Worm (Caenorhabditis elegans): ENCODE measurements around the gene EGAP1.5.

EGAP1.5 gene

DNA sequence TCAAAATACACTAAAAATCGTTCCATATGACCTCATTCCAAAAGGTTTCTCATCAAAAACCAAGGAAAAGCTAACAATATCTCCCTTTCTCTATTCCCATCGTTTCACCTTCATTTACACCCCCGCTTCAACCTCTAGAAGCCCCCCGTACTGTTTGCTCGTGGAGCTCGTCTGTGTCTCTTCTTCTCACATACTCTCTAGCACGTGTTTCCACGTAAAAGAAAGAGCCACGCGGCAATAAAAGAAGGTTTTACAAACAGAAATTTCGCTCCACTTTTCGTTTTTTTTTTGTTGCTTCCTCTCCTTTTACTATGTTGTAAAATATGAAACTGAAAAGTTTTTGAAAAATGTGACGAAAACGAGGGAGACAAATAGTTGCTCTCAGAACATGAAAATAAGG lies 38.6 kb upstream of the EGAP1.5 start:
- no peak for TF ChIP-seq hnd-1 (tag; optimal IDR thresholded peaks at IDR 0.05)
- no peak for TF ChIP-seq ceh-36 (tag; optimal IDR thresholded peaks at IDR 0.05)
- TF ChIP-seq F13C5.2 (tag; optimal IDR thresholded peaks at IDR 0.05): no peak
- TF ChIP-seq ama-1 (optimal IDR thresholded peaks at IDR 0.05): no peak
- TF ChIP-seq flt-1 (GFP tag; IDR thresholded peaks at IDR 0.05): no peak
- no peak for TF ChIP-seq ceh-13 (GFP tag; optimal IDR thresholded peaks at IDR 0.05)
- TF ChIP-seq pes-1 (GFP tag; IDR thresholded peaks at IDR 0.05): no peak
- no peak for TF ChIP-seq tbx-37 (GFP tag; conservative IDR thresholded peaks at IDR 0.05)
- no peak for TF ChIP-seq hmbx-1 (tag; optimal IDR thresholded peaks at IDR 0.05)
- no peak for TF ChIP-seq B0310.2 (tag; optimal IDR thresholded peaks at IDR 0.05)
- no peak for TF ChIP-seq ets-7 (tag; optimal IDR thresholded peaks at IDR 0.05)
- no peak for TF ChIP-seq scrt-1 (GFP tag; IDR thresholded peaks at IDR 0.05)
- no peak for TF ChIP-seq tbx-11 (GFP tag; IDR thresholded peaks at IDR 0.05)
- TF ChIP-seq sea-1 (GFP tag; conservative IDR thresholded peaks at IDR 0.05): no peak
- TF ChIP-seq tra-4 (tag; optimal IDR thresholded peaks at IDR 0.05): no peak
- TF ChIP-seq aly-1 (tag; optimal IDR thresholded peaks at IDR 0.05): no peak

DNA sequence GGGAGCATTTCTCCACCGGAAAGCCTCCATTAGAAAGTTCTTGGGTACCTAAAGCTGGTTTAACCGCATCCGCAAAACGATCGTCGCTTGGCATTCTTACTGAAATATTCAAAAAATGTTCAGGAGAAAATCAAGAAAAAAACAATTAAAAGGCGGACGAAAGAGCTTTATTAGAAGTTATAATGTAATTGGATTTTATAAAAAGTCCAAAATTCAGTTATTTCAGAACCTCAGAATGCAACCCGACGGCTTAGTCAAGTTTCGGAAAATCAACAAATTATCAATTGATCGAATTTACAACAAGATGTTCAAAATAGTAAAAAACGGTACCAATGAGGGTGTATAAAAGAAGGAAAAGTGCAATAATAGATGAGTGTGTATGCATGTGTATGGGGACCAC lies 35.6 kb upstream of the EGAP1.5 start, which contains the start of gene pxl-1:
Gene pxl-1 (minus strand): TSS at position 101 of the 400 bp plus-strand sequence.
- TF ChIP-seq sea-1 (GFP tag; conservative IDR thresholded peaks at IDR 0.05) (no peak), scrt-1 (GFP tag; IDR thresholded peaks at IDR 0.05) (no peak), ceh-13 (GFP tag; optimal IDR thresholded peaks at IDR 0.05) (no peak)

DNA sequence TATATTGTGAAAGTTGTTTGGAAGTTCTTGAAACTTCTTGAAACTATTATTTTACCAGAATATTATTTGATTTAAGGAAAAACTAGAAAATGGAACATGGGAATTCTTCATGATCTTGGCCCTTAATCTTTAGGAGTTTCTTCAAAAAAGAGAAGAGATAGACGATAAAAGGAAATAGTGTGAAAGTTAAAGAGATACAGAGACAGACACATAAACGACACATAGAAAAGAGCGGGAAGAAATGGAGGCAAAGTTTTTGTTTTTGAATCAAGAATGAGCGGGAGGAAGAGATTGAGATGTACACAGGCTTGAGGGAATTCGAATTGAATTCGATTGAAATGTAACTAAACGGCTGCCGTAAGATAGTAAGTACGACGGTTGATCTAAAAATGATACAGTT lies 34.1 kb upstream of the EGAP1.5 start:
- TF ChIP-seq scrt-1 (GFP tag; IDR thresholded peaks at IDR 0.05) (no peak), aly-1 (tag; optimal IDR thresholded peaks at IDR 0.05) (no peak), pes-1 (GFP tag; IDR thresholded peaks at IDR 0.05) (no peak), hmbx-1 (tag; optimal IDR thresholded peaks at IDR 0.05) (no peak), ama-1 (optimal IDR thresholded peaks at IDR 0.05) (no peak), hnd-1 (tag; optimal IDR thresholded peaks at IDR 0.05) (no peak), F13C5.2 (tag; optimal IDR thresholded peaks at IDR 0.05) (no peak), tbx-37 (GFP tag; conservative IDR thresholded peaks at IDR 0.05) (no peak), ceh-36 (tag; optimal IDR thresholded peaks at IDR 0.05) (no peak), tra-4 (tag; optimal IDR thresholded peaks at IDR 0.05) (no peak), sea-1 (GFP tag; conservative IDR thresholded peaks at IDR 0.05) (no peak), ets-7 (tag; optimal IDR thresholded peaks at IDR 0.05) (no peak), hmg-4 (GFP tag; optimal IDR thresholded peaks at IDR 0.05) (no peak), flt-1 (GFP tag; IDR thresholded peaks at IDR 0.05) (no peak), B0310.2 (tag; optimal IDR thresholded peaks at IDR 0.05) (no peak), tbx-11 (GFP tag; IDR thresholded peaks at IDR 0.05) (no peak), ceh-13 (GFP tag; optimal IDR thresholded peaks at IDR 0.05) (no peak)

DNA sequence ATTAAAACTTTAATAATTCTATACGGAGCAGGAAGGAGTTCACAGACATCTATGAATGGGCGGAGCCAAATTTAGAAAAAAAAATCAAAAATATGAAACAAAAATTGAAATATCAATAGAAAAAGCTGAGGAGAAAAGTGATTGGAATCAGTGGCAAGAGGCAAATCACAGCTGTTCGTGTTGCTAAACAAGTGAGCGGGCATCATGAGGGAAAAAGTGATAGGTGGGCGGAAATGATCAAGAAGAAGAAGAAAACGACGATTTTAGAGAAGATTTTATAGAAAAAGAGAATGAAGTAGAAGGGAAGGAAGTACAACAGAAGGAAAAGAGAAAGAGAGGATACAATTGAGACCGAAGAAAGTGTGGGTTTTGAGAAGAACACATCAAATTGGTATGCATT lies 32.9 kb upstream of the EGAP1.5 start:
- no peak for TF ChIP-seq aly-1 (tag; optimal IDR thresholded peaks at IDR 0.05)
- no peak for TF ChIP-seq F13C5.2 (tag; optimal IDR thresholded peaks at IDR 0.05)
- TF ChIP-seq hmg-4 (GFP tag; optimal IDR thresholded peaks at IDR 0.05): no peak
- TF ChIP-seq ama-1 (optimal IDR thresholded peaks at IDR 0.05): no peak
- no peak for TF ChIP-seq ceh-36 (tag; optimal IDR thresholded peaks at IDR 0.05)
- no peak for TF ChIP-seq scrt-1 (GFP tag; IDR thresholded peaks at IDR 0.05)
- no peak for TF ChIP-seq hmbx-1 (tag; optimal IDR thresholded peaks at IDR 0.05)
- no peak for TF ChIP-seq tbx-37 (GFP tag; conservative IDR thresholded peaks at IDR 0.05)
- TF ChIP-seq tbx-11 (GFP tag; IDR thresholded peaks at IDR 0.05): no peak
- no peak for TF ChIP-seq B0310.2 (tag; optimal IDR thresholded peaks at IDR 0.05)
- no peak for TF ChIP-seq ceh-13 (GFP tag; optimal IDR thresholded peaks at IDR 0.05)
- no peak for TF ChIP-seq pes-1 (GFP tag; IDR thresholded peaks at IDR 0.05)
- TF ChIP-seq sea-1 (GFP tag; conservative IDR thresholded peaks at IDR 0.05): no peak
- no peak for TF ChIP-seq hnd-1 (tag; optimal IDR thresholded peaks at IDR 0.05)
- TF ChIP-seq flt-1 (GFP tag; IDR thresholded peaks at IDR 0.05): no peak
- no peak for TF ChIP-seq tra-4 (tag; optimal IDR thresholded peaks at IDR 0.05)
- no peak for TF ChIP-seq ets-7 (tag; optimal IDR thresholded peaks at IDR 0.05)

DNA sequence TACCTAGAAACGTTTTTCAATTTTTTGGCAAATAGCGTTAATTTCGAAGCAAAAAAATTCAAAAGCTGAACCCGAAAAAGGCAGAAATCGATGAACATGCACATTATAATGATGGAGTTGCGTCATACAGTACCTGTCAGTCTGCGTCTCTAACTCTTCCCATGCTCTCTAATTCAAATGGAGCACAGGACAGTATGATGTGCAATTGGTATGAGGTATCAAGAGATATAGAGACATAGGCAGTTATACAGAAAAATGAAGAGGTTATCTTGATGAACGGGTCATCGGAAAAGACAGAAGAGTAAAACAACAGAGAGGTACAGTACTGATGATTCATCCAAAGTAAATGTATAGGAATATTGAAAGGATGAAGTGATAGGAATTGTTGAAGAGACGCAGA lies 30.8 kb upstream of the EGAP1.5 start:
- no peak for TF ChIP-seq ets-7 (tag; optimal IDR thresholded peaks at IDR 0.05)
- no peak for TF ChIP-seq hmg-4 (GFP tag; optimal IDR thresholded peaks at IDR 0.05)
- TF ChIP-seq ceh-13 (GFP tag; optimal IDR thresholded peaks at IDR 0.05): no peak
- TF ChIP-seq ama-1 (optimal IDR thresholded peaks at IDR 0.05): no peak
- TF ChIP-seq B0310.2 (tag; optimal IDR thresholded peaks at IDR 0.05): no peak
- TF ChIP-seq tbx-11 (GFP tag; IDR thresholded peaks at IDR 0.05): no peak
- TF ChIP-seq pes-1 (GFP tag; IDR thresholded peaks at IDR 0.05): no peak
- no peak for TF ChIP-seq tra-4 (tag; optimal IDR thresholded peaks at IDR 0.05)
- no peak for TF ChIP-seq F13C5.2 (tag; optimal IDR thresholded peaks at IDR 0.05)
- TF ChIP-seq scrt-1 (GFP tag; IDR thresholded peaks at IDR 0.05): no peak
- TF ChIP-seq flt-1 (GFP tag; IDR thresholded peaks at IDR 0.05): no peak; the same call in 1 of the 2 replicates
- TF ChIP-seq aly-1 (tag; optimal IDR thresholded peaks at IDR 0.05): no peak
- no peak for TF ChIP-seq ceh-36 (tag; optimal IDR thresholded peaks at IDR 0.05)
- no peak for TF ChIP-seq sea-1 (GFP tag; conservative IDR thresholded peaks at IDR 0.05)
- TF ChIP-seq hnd-1 (tag; optimal IDR thresholded peaks at IDR 0.05): no peak
- no peak for TF ChIP-seq hmbx-1 (tag; optimal IDR thresholded peaks at IDR 0.05)
- no peak for TF ChIP-seq tbx-37 (GFP tag; conservative IDR thresholded peaks at IDR 0.05)

DNA sequence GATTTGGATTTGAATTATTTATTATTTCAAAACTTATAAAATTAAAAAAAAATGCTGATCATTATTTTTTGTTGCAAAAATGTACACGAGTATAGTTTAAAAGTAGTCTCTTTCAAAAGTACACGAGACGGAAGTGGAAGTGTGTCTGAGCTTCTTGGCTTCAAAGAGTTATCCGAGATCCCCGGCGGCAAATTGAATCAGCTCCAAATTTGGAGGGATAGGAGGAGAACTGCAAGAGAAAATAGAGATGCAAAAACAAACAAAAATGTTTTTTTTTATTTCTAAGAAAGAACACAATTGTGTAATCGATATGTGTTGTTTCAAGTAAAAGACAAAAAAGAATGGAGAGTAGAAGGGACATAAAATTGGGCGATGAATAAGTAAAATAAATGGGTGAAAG lies 29.0 kb upstream of the EGAP1.5 start:
- TF ChIP-seq sea-1 (GFP tag; conservative IDR thresholded peaks at IDR 0.05) (no peak), aly-1 (tag; optimal IDR thresholded peaks at IDR 0.05) (no peak), B0310.2 (tag; optimal IDR thresholded peaks at IDR 0.05) (no peak), flt-1 (GFP tag; IDR thresholded peaks at IDR 0.05) (no peak), hmg-4 (GFP tag; optimal IDR thresholded peaks at IDR 0.05) (no peak), scrt-1 (GFP tag; IDR thresholded peaks at IDR 0.05) (no peak), hnd-1 (tag; optimal IDR thresholded peaks at IDR 0.05) (no peak), pes-1 (GFP tag; IDR thresholded peaks at IDR 0.05) (no peak), tra-4 (tag; optimal IDR thresholded peaks at IDR 0.05) (no peak), ceh-13 (GFP tag; optimal IDR thresholded peaks at IDR 0.05) (no peak)

DNA sequence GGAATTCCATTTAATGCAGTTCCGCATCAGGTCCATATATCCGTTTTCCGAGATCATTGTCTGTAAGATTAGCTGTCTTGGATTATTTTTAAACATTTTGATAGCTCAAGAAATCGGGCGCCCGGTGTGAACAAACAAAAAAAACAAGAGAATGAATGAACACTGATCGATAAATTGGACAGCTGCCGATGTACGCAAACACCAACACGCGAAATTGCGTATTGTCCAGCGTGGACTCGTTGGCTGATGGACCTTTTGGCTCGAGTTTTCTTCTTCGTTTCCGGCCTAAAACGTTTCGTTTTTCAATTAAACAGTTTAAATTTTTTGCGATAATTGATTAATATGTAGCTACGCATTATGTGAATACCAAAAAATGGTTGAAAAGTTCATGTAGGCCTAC lies 25.5 kb upstream of the EGAP1.5 start, which contains the start of gene dpff-1:
Gene dpff-1 (minus strand): TSS at position 288 of the 400 bp plus-strand sequence.
- TF ChIP-seq F13C5.2 (tag; optimal IDR thresholded peaks at IDR 0.05) (peak; percentile 23), tra-4 (tag; optimal IDR thresholded peaks at IDR 0.05) (no peak), ets-7 (tag; optimal IDR thresholded peaks at IDR 0.05) (no peak), flt-1 (GFP tag; IDR thresholded peaks at IDR 0.05) (no peak), pes-1 (GFP tag; IDR thresholded peaks at IDR 0.05) (no peak)

Data from whole organism, early embryonic.